Worm (Caenorhabditis elegans) whole organism, young adult: ENCODE data around the gene such-1.

ENCODE experiments used
- B0035.1 ChIP-seq: sonication (generic microtip); optimal IDR thresholded peaks from 2 replicates; lab custom pipeline; 2016; ENCODE audit warnings: missing genetic modification characterization, mild to moderate bottlenecking, missing compliant biosample characterization, missing genotype, missing genetic modification reagents
- D2030.7 ChIP-seq: fragments of 200-800 bp; sonication (Bioruptor generic); IDR thresholded peaks from 2 replicates; pipeline ENCODE4 v1.3.6; 2022; ENCODE audit warnings: missing genetic modification reagents, missing genetic modification characterization, missing compliant biosample characterization
- F10E7.11 ChIP-seq: sonication (generic microtip); optimal IDR thresholded peaks from 2 replicates; lab custom pipeline; 2017; ENCODE audit warnings: mild to moderate bottlenecking, missing genetic modification characterization, moderate library complexity, missing compliant biosample characterization
- ZK185.1 ChIP-seq: sonication (generic microtip); optimal IDR thresholded peaks from 2 replicates; lab custom pipeline; 2016; ENCODE audit warnings: mild to moderate bottlenecking, missing genetic modification characterization, missing compliant biosample characterization; ENCODE audit not compliant: poor library complexity, severe bottlenecking
- akir-1 ChIP-seq: fragments of 200-800 bp; sonication (Bioruptor generic); optimal IDR thresholded peaks from 2 replicates; lab custom pipeline; 2018; ENCODE audit warnings: mild to moderate bottlenecking, missing genetic modification characterization, moderate library complexity, missing compliant biosample characterization
- attf-5 ChIP-seq: fragments of 200-800 bp; sonication (Bioruptor generic); optimal IDR thresholded peaks from 2 replicates; lab custom pipeline; 2018; ENCODE audit warnings: mild to moderate bottlenecking, missing genetic modification characterization, missing compliant biosample characterization
- egrh-3 ChIP-seq: fragments of 200-800 bp; sonication (Bioruptor generic); IDR thresholded peaks from 2 replicates; pipeline ENCODE4 v1.3.6; 2022; ENCODE audit warnings: missing genetic modification reagents, missing genetic modification characterization, missing compliant biosample characterization
- ets-4 ChIP-seq: fragments of 200-800 bp; sonication (Bioruptor generic); optimal IDR thresholded peaks from 2 replicates; lab custom pipeline; 2018; ENCODE audit warnings: mild to moderate bottlenecking, missing genetic modification characterization, missing compliant biosample characterization
- hmg-1.2 ChIP-seq: fragments of 200-800 bp; sonication (Bioruptor generic); IDR thresholded peaks from 2 replicates; pipeline ENCODE4 v1.3.6; 2022; ENCODE audit warnings: missing genetic modification reagents, missing genetic modification characterization, missing compliant biosample characterization
- hmg-20 ChIP-seq: fragments of 200-800 bp; sonication (Bioruptor generic); IDR thresholded peaks from 2 replicates; pipeline ENCODE4 v1.3.6; 2022; ENCODE audit warnings: missing genetic modification reagents, missing genetic modification characterization, missing compliant biosample characterization
- let-526 ChIP-seq: fragments of 200-800 bp; sonication (Bioruptor generic); IDR thresholded peaks from 2 replicates; pipeline ENCODE4 v1.3.6; 2022; ENCODE audit warnings: missing genetic modification reagents, missing genetic modification characterization, missing compliant biosample characterization
- let-607 ChIP-seq, 2 experiments: fragments of 200-800 bp in 1 of 2; sonication (Bioruptor generic) in 1 of 2; sonication (generic microtip) in 1 of 2; optimal IDR thresholded peaks; 2 replicates each; lab custom pipeline; 2016 to 2018; ENCODE audit warnings: mild to moderate bottlenecking in 2 of 2, missing compliant biosample characterization in 2 of 2, missing genetic modification characterization in 2 of 2, moderate library complexity in 2 of 2, missing genotype in 1 of 2
- lin-26 ChIP-seq: fragments of 200-800 bp; sonication (Bioruptor generic); IDR thresholded peaks from 2 replicates; pipeline ENCODE4 v1.3.6; 2022; ENCODE audit warnings: missing genetic modification reagents, missing genetic modification characterization, missing compliant biosample characterization
- lin-54 ChIP-seq: fragments of 200-800 bp; sonication (Bioruptor generic); optimal IDR thresholded peaks from 2 replicates; lab custom pipeline; 2018; ENCODE audit warnings: mild to moderate bottlenecking, missing genetic modification characterization, missing compliant biosample characterization
- lir-1 ChIP-seq: fragments of 200-800 bp; sonication (Bioruptor generic); conservative IDR thresholded peaks from 2 replicates; pipeline ENCODE4 v1.3.6; 2022; ENCODE audit warnings: missing genetic modification reagents, missing genetic modification characterization, missing compliant biosample characterization
- madf-8 ChIP-seq: fragments of 200-800 bp; sonication (Bioruptor generic); conservative IDR thresholded peaks from 2 replicates; pipeline ENCODE4 v1.3.6; 2022; ENCODE audit warnings: missing genetic modification reagents, missing genetic modification characterization, missing compliant biosample characterization
- mcd-1 ChIP-seq: fragments of 200-800 bp; sonication (Bioruptor generic); IDR thresholded peaks from 2 replicates; pipeline ENCODE4 v1.3.6; 2022; ENCODE audit warnings: missing genetic modification reagents, missing genetic modification characterization, missing compliant biosample characterization
- nfyb-1 ChIP-seq: fragments of 200-800 bp; sonication (Bioruptor generic); IDR thresholded peaks from 2 replicates; pipeline ENCODE4 v1.3.6; 2022; ENCODE audit warnings: missing genetic modification reagents, missing genetic modification characterization, missing compliant biosample characterization
- pbrm-1 ChIP-seq: fragments of 200-800 bp; sonication (Bioruptor generic); IDR thresholded peaks from 2 replicates; pipeline ENCODE4 v1.3.6; 2022; ENCODE audit warnings: missing genetic modification reagents, missing genetic modification characterization, missing compliant biosample characterization
- rcor-1 ChIP-seq: fragments of 200-800 bp; sonication (Bioruptor generic); IDR thresholded peaks from 2 replicates; pipeline ENCODE4 v1.3.6; 2022; ENCODE audit warnings: missing genetic modification reagents, missing genetic modification characterization, missing compliant biosample characterization
- rec-8 ChIP-seq, 2 experiments: sonication (generic microtip); optimal IDR thresholded peaks; 2 replicates each; lab custom pipeline; 2016; ENCODE audit warnings: mild to moderate bottlenecking in 2 of 2, missing genetic modification characterization in 2 of 2, missing genetic modification reagents in 2 of 2, missing genotype in 2 of 2, missing biosample characterization in 1 of 2, missing compliant biosample characterization in 1 of 2, moderate library complexity in 1 of 2
- rpc-1 ChIP-seq, 2 experiments: fragments of 150-350 bp in 1 of 2; sonication (generic microtip) in 1 of 2; optimal IDR thresholded peaks; 2 replicates each; lab custom pipeline; 2014 to 2018; ENCODE audit warnings: missing biosample characterization in 1 of 2, missing genetic modification characterization in 1 of 2, missing genetic modification reagents in 1 of 2, missing genotype in 1 of 2
- snpc-1.3 ChIP-seq: sonication (generic microtip); optimal IDR thresholded peaks from 2 replicates; lab custom pipeline; 2017; ENCODE audit warnings: missing genetic modification characterization, mild to moderate bottlenecking, missing compliant biosample characterization, antibody characterized with exemption, moderate library complexity, missing genotype, missing genetic modification reagents; ENCODE audit not compliant: insufficient read depth
- tbx-9 ChIP-seq: sonication (generic microtip); optimal IDR thresholded peaks from 2 replicates; lab custom pipeline; 2016; ENCODE audit warnings: borderline replicate concordance, missing genetic modification characterization, inconsistent platforms, missing compliant biosample characterization
- unc-130 ChIP-seq: sonication (generic microtip); optimal IDR thresholded peaks from 2 replicates; lab custom pipeline; 2016; ENCODE audit warnings: missing genetic modification reagents, missing genetic modification characterization, missing compliant biosample characterization
- zfh-2 ChIP-seq: fragments of 200-800 bp; sonication (Bioruptor generic); conservative IDR thresholded peaks from 2 replicates; pipeline ENCODE4 v1.3.6; 2022; ENCODE audit warnings: missing genetic modification reagents, missing genetic modification characterization, missing compliant biosample characterization
- ztf-3 ChIP-seq: fragments of 200-800 bp; sonication (Bioruptor generic); optimal IDR thresholded peaks from 2 replicates; lab custom pipeline; 2018; ENCODE audit warnings: mild to moderate bottlenecking, missing genetic modification characterization, missing compliant biosample characterization
- ztf-6 ChIP-seq: fragments of 200-800 bp; sonication (Bioruptor generic); IDR thresholded peaks from 2 replicates; pipeline ENCODE4 v1.3.6; 2022; ENCODE audit warnings: missing genetic modification reagents, missing genetic modification characterization, missing compliant biosample characterization

such-1 gene

DNA sequence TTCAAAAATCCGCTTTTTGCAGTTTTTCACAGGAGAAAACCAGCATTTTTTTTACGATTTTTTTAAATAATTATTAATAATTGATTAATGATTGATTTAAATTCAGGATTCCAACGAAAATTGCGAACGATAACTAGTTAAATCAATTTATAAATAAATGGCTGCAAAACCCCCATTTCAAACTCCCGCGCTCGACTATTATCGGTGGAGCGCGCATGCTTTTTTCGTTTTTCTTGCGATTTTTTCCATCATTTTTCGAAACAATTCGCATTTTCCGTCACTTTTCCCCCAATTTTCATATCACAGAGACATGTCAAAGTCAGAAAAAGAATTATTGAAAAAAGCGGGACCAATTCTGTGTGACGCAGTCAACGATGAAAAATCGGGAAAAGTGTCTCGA lies 42.0 kb upstream of the such-1 start, which contains the start of gene Y66D12A.10 (continued):
- TF ChIP-seq mcd-1 (GFP tag; lab: Robert Waterston, UW) = peak; percentile 87
- peak; percentile 94 for TF ChIP-seq lin-54
- TF ChIP-seq tbx-9 (tag; lab: Kevin White, UChicago) = no peak

DNA sequence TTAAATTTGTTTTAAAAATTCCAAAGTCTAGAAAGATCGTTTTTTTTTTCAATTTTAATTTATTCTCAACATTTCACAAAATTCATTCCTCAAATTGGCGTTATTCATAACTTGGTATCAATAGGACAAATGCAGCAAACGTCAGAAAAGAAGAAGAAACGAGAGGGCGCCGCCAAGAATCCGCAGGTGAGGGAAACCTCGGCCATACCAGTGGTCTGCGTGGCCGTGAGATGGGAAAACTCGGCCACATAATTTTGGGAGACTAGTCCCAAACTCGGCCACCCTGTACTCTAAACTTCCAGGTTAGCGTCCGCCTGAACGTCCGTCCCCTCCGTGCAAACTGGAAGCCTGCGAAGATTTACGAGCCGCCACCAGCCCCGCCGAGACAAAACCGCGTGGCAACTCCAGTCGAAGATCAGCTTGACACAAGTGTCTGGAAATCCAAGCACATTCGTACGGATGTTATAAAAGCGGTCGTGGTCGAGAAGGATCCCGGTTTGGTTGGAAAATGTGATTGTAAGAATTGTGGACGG lies 39.9 kb upstream of the such-1 start, which contains the start of gene Y66D12A.11:
Gene Y66D12A.11, plus strand, starts transcription at position 51 of the 533 bp plus-strand sequence.
- TF ChIP-seq ztf-3 (GFP tag; lab: Kevin White, UChicago) (no peak), zfh-2 (GFP tag; lab: Robert Waterston, UW) (peak; percentile 63; the same call in 1 of the 2 replicates)

DNA sequence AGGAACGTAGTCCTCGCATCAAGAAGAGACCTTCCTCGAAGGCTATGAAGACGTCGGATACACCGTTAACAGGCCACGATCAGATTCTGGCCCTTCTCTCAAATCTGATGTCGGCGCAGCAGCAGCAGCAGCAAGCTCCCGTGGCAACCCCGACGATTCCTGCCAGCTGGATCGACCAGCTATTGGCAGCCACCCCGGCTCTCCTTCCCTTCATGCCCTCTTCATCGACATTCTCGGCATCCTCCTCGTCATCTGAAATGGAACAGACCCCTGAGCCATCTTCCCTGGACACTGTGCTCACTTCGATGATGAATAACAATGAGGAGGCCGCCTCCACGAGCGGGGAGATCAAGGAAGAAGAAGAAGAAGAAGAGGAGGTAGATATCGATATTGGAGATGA lies 38.0 kb upstream of the such-1 start:
- TF ChIP-seq ZK185.1 (tag; lab: Kevin White, UChicago) (no peak), snpc-1.3 (tag; lab: Kevin White, UChicago) (no peak), zfh-2 (GFP tag; lab: Robert Waterston, UW) (peak; percentile 54; the same call in 1 of the 2 replicates), egrh-3 (GFP tag; lab: Robert Waterston, UW) (peak; percentile 22; the same call in 1 of the 2 replicates), let-526 (GFP tag; lab: Robert Waterston, UW) (no peak), D2030.7 (GFP tag; lab: Robert Waterston, UW) (no peak), akir-1 (GFP tag; lab: Kevin White, UChicago) (no peak)

DNA sequence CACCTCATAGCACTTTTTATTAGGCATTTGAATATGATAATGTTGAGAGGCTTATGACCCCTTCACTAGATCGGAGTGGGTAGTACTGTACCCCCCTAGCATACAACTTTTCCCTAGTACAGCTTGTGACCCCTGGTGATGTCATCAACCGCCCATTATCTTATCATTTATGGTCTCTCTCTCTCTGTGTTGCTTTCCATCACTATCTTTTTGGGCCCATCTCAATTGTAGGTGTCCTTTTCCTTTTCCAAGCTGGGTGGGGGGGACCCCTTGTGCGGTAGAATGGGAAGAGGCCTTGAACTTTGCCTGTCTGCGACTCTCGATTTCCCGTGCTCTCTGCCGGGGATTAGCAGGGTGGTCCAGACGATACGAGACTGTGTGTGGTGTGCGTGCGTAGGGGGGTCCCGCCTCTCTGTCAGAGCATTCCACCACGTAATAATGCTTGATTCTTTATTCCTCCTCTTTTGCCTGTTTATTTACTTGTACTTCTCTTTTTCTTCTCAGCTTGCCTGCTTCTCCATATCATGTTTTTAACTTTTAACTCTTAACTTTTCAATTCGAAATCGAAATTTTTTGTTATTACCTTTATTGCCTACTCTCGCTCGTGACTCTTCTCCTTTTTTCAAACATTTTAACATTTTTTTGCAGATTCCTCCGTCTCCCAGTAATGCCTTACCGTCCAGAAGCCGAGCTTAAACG lies 37.1 kb upstream of the such-1 start, which contains the start of gene ztf-29:
Gene ztf-29, plus strand, starts transcription at position 649 of the 699 bp plus-strand sequence.
- TF ChIP-seq snpc-1.3 (tag; lab: Kevin White, UChicago) (no peak), nfyb-1 (GFP tag; lab: Robert Waterston, UW) (0 out of 2 replicates have a peak, but pooled peaks have one; percentile 38), hmg-1.2 (peak; percentile 48), F10E7.11 (tag; lab: Kevin White, UChicago) (no peak)

DNA sequence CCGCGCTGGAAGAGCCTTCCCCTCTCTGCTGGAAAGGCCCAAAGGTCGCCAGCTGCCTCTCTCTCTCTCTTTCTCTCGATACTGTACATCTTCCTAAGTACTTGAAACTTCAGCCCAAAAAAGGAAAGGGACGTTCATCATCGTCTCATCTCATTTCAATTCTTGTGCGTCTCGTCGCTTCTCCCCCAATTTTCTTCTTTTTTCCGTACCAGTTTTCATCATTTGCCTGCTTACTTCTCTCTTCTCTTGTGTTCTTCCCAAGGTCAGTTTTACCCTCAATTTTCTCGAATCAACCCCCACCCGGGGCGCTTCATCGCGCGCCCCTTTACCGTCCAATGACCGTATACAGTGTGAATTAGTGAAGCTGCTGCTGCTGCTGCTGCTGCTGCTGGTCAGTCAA lies 36.1 kb upstream of the such-1 start:
- TF ChIP-seq B0035.1 (tag; lab: Kevin White, UChicago) (no peak), zfh-2 (GFP tag; lab: Robert Waterston, UW) (peak; percentile 48; the same call in 1 of the 2 replicates), lin-26 (GFP tag; lab: Robert Waterston, UW) (0 out of 2 replicates have a peak, but pooled peaks have one; percentile 37)

DNA sequence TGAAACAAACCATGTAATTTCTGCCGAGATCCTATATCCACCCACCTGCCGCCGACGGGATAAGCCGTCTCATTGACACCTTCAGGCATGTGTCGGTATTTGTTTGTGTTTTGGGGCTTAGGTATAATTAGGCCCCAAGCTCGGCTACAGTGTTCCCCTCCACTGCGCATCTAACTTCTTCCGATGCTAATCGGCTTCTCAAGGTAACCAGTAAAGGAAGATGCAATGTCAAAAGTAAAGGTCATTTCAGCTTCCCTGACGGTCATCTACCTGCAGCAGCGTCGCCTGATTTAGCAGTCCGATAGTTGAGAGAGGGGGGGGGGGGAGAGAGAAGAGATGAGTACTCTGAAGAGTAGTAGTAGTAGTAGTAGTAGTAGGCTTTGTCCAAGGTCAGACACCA lies 34.7 kb upstream of the such-1 start:
- TF ChIP-seq rec-8 (tag; optimal IDR thresholded peaks at IDR 0.05; lab: Kevin White, UChicago) = no peak
- TF ChIP-seq D2030.7 (GFP tag; lab: Robert Waterston, UW) = no peak
- TF ChIP-seq rpc-1 (optimal IDR thresholded peaks at IDR 0.05; lab: Kevin White, UChicago) = no peak
- no peak for TF ChIP-seq rpc-1 (tag; optimal IDR thresholded peaks at IDR 0.05; lab: Kevin White, UChicago)
- TF ChIP-seq snpc-1.3 (tag; lab: Kevin White, UChicago) = no peak
- no peak for TF ChIP-seq pbrm-1 (GFP tag; lab: Robert Waterston, UW)
- TF ChIP-seq ets-4 (GFP tag; lab: Kevin White, UChicago) = no peak
- TF ChIP-seq attf-5 = no peak

DNA sequence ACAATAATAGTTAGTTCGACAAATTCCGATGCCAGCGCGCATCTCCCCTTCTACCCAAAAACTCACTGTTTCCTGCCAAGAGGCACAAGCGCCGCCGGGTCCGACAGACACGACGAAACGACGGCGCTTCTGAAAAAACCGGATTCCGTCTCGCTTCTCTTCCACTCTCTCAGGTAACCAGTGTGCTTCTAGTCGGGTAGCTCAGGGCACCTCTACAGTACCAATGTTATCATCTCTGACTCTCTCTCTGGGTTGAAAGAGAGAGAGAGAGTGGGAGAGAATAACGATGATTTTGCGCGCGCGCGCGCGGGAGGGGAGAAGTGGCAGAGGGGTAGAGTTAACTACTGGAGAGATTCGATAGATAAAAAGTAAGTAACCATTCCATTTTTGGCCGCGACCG lies 33.3 kb upstream of the such-1 start:
- TF ChIP-seq madf-8 (no peak), rcor-1 (GFP tag; lab: Robert Waterston, UW) (no peak), ztf-6 (GFP tag; lab: Robert Waterston, UW) (no peak), lin-26 (GFP tag; lab: Robert Waterston, UW) (0 out of 2 replicates have a peak, but pooled peaks have one; percentile 69), hmg-20 (GFP tag; lab: Robert Waterston, UW) (no peak), let-607 (tag; optimal IDR thresholded peaks at IDR 0.05; lab: Kevin White, UChicago) (no peak), unc-130 (GFP tag; lab: Kevin White, UChicago) (no peak), zfh-2 (GFP tag; lab: Robert Waterston, UW) (peak; percentile 85), lir-1 (GFP tag; lab: Robert Waterston, UW) (no peak), egrh-3 (GFP tag; lab: Robert Waterston, UW) (peak; percentile 51; the same call in 1 of the 2 replicates)
